Worm (Caenorhabditis elegans) whole organism, L4 larva: Measurements from ENCODE around the gene ZK105.13.

Experiments
- D1046.2 ChIP-seq: fragments of 200-800 bp; sonication (Bioruptor generic); IDR thresholded peaks from 2 replicates; pipeline ENCODE4 v1.3.6; 2022; ENCODE audit warnings: missing genetic modification characterization, missing compliant biosample characterization
- F49E8.2 ChIP-seq: sonication (generic microtip); optimal IDR thresholded peaks from 2 replicates; lab custom pipeline; 2016; ENCODE audit warnings: missing compliant biosample characterization, mild to moderate bottlenecking, missing genetic modification characterization, borderline replicate concordance
- Y75B8A.6 ChIP-seq: fragments of 200-800 bp; sonication (Bioruptor generic); IDR thresholded peaks from 2 replicates; pipeline ENCODE4 v1.3.6; 2022; ENCODE audit warnings: missing genetic modification reagents, missing genetic modification characterization, missing compliant biosample characterization
- aha-1 ChIP-seq: fragments of 150-350 bp; peaks from one replicate; lab custom pipeline; 2014; ENCODE audit warnings: missing biosample characterization, missing genetic modification characterization
- ama-1 ChIP-seq: fragments of 150-350 bp; optimal IDR thresholded peaks from 2 replicates; lab custom pipeline; 2014; ENCODE audit warnings: inconsistent platforms, mixed read lengths
- ceh-20 ChIP-seq: fragments of 200-800 bp; sonication (Bioruptor generic); IDR thresholded peaks from 2 replicates; pipeline ENCODE4 v1.3.6; 2022; ENCODE audit warnings: missing genetic modification reagents, missing genetic modification characterization, missing compliant biosample characterization
- ceh-62 ChIP-seq: sonication (generic microtip); optimal IDR thresholded peaks from 2 replicates; lab custom pipeline; 2017; ENCODE audit warnings: missing biosample characterization, missing genetic modification characterization
- daf-16 ChIP-seq, 3 experiments: sonication (generic microtip); optimal IDR thresholded peaks; 2 replicates each; lab custom pipeline; 2016 to 2017; ENCODE audit warnings: missing genetic modification characterization in 3 of 3, missing genetic modification reagents in 3 of 3, mild to moderate bottlenecking in 2 of 3, missing compliant biosample characterization in 2 of 3, missing biosample characterization in 1 of 3, moderate library complexity in 1 of 3
- dve-1 ChIP-seq: sonication (generic microtip); optimal IDR thresholded peaks from 2 replicates; lab custom pipeline; 2017; ENCODE audit warnings: antibody characterized with exemption, mild to moderate bottlenecking, missing genetic modification characterization, missing compliant biosample characterization; ENCODE audit not compliant: insufficient read depth
- egl-27 ChIP-seq: sonication (generic microtip); optimal IDR thresholded peaks from 3 replicates; lab custom pipeline; 2017; ENCODE audit warnings: missing biosample characterization, missing genetic modification reagents, missing genetic modification characterization
- fkh-10 ChIP-seq: fragments of 150-350 bp; optimal IDR thresholded peaks from 2 replicates; lab custom pipeline; 2014; ENCODE audit warnings: missing biosample characterization, missing genetic modification reagents, missing genetic modification characterization
- lir-3 ChIP-seq: sonication (generic microtip); optimal IDR thresholded peaks from 2 replicates; lab custom pipeline; 2016; ENCODE audit warnings: mild to moderate bottlenecking, missing genetic modification characterization, missing compliant biosample characterization
- madf-5 ChIP-seq, 2 experiments: fragments of 200-800 bp; sonication (Bioruptor generic); IDR thresholded peaks; 2 replicates each; pipeline ENCODE4 v1.3.6; 2022; ENCODE audit warnings: missing compliant biosample characterization in 2 of 2, missing genetic modification characterization in 2 of 2
- nhr-102 ChIP-seq: sonication (generic microtip); optimal IDR thresholded peaks from 2 replicates; lab custom pipeline; 2016; ENCODE audit warnings: mild to moderate bottlenecking, missing genetic modification characterization, moderate library complexity, missing compliant biosample characterization
- nhr-111 ChIP-seq: fragments of 200-800 bp; sonication (Bioruptor generic); optimal IDR thresholded peaks from 2 replicates; lab custom pipeline; 2018; ENCODE audit warnings: mild to moderate bottlenecking, missing genetic modification characterization, missing compliant biosample characterization
- nhr-28 ChIP-seq: fragments of 150-350 bp; optimal IDR thresholded peaks from 2 replicates; lab custom pipeline; 2014; ENCODE audit warnings: missing biosample characterization, missing genetic modification characterization
- nhr-77 ChIP-seq: fragments of 150-350 bp; optimal IDR thresholded peaks from 2 replicates; lab custom pipeline; 2014; ENCODE audit warnings: missing biosample characterization, missing genetic modification characterization
- rbr-2 ChIP-seq: sonication (generic microtip); optimal IDR thresholded peaks from 2 replicates; lab custom pipeline; 2016; ENCODE audit warnings: missing genotype, missing genetic modification characterization, missing compliant biosample characterization
- unc-62 ChIP-seq, 3 experiments: fragments of 150-350 bp in 1 of 3; sonication (generic microtip); optimal IDR thresholded peaks in 2 of 3; peaks in 1 of 3; 1 replicate in 1 of 3; 2 replicates in 2 of 3; lab custom pipeline; 2014 to 2017; ENCODE audit warnings: missing biosample characterization in 3 of 3, missing genetic modification characterization in 3 of 3, missing genetic modification reagents in 3 of 3, missing genotype in 1 of 3
- zag-1 ChIP-seq: fragments of 150-350 bp; optimal IDR thresholded peaks from 2 replicates; lab custom pipeline; 2014; ENCODE audit warnings: missing biosample characterization, missing genetic modification characterization
- zip-11 ChIP-seq: fragments of 200-800 bp; sonication (Bioruptor generic); IDR thresholded peaks from 2 replicates; pipeline ENCODE4 v1.3.6; 2022; ENCODE audit warnings: missing genetic modification characterization, missing compliant biosample characterization
- ztf-7 ChIP-seq: fragments of 150-350 bp; optimal IDR thresholded peaks from 2 replicates; lab custom pipeline; 2014; ENCODE audit warnings: missing biosample characterization, missing genetic modification characterization

ZK105.13 gene

DNA sequence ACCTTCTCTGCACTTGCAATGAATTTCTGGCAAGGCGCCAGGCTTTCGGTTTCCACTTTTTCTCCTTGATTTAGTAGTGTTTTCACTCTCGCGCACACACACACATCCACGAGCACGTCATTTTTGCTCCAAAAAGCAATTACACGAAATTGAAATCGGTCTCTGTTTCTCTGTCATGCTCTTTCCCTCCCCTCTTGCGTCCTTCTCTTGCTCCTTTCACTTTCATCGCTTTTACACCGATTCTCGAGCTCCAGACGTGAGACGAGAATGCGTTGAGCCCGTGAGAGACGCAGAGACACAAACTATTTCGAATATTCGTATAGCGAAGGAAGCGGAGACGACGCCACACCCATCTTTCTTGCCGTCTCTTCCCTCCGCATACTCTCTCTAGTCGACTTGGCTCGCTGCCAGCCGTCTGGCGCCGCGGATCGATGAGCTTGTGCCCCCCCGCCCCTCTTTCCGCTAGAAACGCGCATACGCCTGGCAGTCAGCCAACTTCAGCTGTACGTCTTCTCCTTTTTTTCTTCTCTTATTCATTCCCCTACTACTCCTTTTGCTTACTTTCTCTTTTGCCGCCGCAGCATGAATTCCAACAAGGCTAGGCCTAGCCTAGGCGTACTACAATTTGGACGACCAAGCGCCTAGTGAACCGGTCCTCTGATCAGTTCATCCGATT, 15.2 kb upstream of the ZK105.13 start (continued):
- peak; percentile 73 for TF ChIP-seq fkh-10 (GFP tag; lab: Kevin White, UChicago)

DNA sequence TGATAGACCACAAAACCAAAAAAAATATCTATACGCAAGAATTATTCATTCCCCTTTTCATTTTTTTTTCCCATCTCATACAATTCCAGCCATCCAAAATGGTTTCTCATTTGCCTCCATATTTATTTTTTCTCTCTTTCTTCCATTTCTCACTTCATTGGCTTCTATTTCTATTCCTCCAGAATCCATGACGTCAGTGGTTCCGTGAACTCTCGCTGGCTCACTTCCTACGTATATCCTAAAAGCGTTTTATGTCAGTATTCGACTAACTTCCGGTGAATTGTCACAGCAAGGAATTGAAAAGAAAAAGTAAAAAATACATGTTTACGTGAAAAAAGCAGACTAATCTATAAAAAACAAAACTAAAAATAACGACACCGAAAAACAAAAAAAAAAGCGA, 14.0 kb upstream of the ZK105.13 start:
- TF ChIP-seq rbr-2 = peak; percentile 0
- TF ChIP-seq unc-62 (GFP tag; optimal IDR thresholded peaks at IDR 0.05 in 1 of 2; lab: Kevin White, UChicago) = peak in 1 of 2 experiments; percentile 85
- no peak for TF ChIP-seq unc-62 (tag; optimal IDR thresholded peaks at IDR 0.05; lab: Kevin White, UChicago)
- no peak for TF ChIP-seq egl-27 (tag; lab: Kevin White, UChicago)

DNA sequence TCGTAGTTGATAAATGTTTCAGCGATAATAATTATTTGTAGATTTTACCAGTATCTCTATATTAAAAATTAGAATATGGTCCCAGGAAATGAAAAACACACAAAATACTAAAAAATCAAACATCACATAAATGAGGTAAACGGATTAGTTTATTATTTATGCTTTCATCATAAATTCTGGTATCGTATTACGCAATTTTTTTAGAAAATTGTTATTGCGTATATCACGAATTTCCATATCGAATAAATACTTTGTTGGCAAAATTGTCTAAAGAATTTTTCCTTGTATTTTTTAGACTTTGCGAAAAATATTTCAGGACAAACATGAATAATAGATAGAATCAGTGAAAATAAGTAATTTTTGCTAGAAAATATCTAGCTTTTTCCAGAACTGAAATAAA, 13.2 kb upstream of the ZK105.13 start:
- peak; percentile 80 for TF ChIP-seq aha-1
- no peak for TF ChIP-seq zag-1
- TF ChIP-seq F49E8.2 (tag; lab: Kevin White, UChicago) = no peak
- no peak for TF ChIP-seq nhr-77
- no peak for TF ChIP-seq lir-3 (tag; lab: Kevin White, UChicago)

DNA sequence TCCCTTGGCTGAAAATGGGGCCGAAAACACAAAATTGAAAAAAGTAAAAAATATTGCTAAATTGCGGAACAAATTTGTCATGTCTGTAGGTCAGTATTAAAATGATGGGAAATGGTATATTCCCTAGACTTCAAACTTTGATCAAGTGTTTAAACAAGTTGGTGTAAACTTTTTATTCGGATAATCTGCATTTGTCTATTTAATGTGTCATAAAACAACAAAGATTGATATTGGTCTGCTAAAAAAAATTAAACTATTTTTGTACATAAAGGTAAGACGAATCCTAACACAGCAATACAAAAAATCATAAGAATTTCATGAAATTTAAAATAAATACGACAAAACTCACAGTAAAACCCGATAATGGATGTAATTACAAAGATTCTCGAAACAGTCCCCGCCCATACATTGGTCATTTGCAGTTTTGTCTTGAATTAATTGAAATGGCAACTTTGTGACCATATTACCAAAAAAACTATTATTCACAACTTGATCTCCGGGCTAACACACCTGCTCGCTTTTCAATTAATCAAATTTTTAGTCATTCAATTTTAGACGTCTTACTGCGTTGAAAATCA, 11.1 kb upstream of the ZK105.13 start, which contains the start of the genes ZK105.6 and ZK105.8:
Gene ZK105.6, minus strand, starts transcription at position 101 of the 578 bp plus-strand sequence.
Gene ZK105.8, plus strand, starts transcription at position 528 of the 578 bp plus-strand sequence.
- TF ChIP-seq zip-11 (GFP tag; lab: Robert Waterston, UW) = no peak

DNA sequence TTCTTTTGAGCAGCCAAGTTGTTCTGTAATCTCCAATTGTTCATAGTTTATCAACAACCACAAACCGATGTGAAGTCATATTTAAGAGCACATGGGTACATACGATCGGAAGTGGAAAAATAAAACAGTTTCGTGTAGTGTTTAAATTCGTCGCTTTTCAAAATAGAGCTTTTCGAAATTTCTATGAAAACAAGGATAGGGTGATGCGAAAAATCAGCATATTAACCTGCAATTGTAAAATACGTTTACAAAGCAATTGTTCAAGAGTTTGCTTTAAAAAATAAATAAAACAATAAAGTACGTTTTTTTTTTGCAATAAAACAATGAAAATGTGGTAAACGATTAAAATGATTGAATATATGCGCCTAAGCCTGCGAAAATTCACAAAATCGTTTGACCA, 9.0 kb upstream of the ZK105.13 start, which contains the start of gene ZK105.14:
Gene ZK105.14, minus strand, starts transcription at position 101 of the 400 bp plus-strand sequence.
- TF ChIP-seq ztf-7 (tag; lab: Kevin White, UChicago) (no peak), aha-1 (peak; percentile 32), nhr-28 (tag; lab: Kevin White, UChicago) (no peak), nhr-102 (tag; lab: Kevin White, UChicago) (no peak), D1046.2 (GFP tag; lab: Robert Waterston, UW) (no peak), ceh-62 (tag; lab: Kevin White, UChicago) (no peak), daf-16 (GFP tag; optimal IDR thresholded peaks at IDR 0.05; lab: Kevin White, UChicago) (no peak), daf-16 (tag; optimal IDR thresholded peaks at IDR 0.05; lab: Kevin White, UChicago) (no peak), madf-5 (GFP tag; IDR thresholded peaks at IDR 0.05; lab: Robert Waterston, UW) (no peak)

DNA sequence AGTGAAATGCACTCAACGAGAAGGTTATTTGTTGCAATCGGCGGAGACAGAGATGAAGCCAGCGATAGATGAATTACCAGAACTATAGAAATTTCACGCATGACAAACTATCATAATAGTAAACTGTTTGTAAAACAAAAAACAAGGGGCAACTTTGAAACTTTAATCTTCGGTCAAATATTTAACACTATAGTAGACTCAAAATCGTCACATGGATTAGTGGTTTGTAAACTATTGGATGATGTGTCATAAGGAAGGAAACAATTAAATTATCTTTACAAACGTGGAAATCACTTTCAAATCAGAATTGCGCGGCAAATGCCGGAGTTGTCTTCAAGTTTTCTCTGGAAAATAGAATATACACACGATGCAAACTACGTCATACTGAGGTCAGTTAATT, 4.7 kb upstream of the ZK105.13 start, which contains the start of gene ZK105.5:
Gene ZK105.5, minus strand, starts transcription at position 101 of the 400 bp plus-strand sequence.
- TF ChIP-seq ama-1 (lab: Kevin White, UChicago) (no peak), aha-1 (peak; percentile 55)
- TF ChIP-seq, all 104 proteins: peak for 1

DNA sequence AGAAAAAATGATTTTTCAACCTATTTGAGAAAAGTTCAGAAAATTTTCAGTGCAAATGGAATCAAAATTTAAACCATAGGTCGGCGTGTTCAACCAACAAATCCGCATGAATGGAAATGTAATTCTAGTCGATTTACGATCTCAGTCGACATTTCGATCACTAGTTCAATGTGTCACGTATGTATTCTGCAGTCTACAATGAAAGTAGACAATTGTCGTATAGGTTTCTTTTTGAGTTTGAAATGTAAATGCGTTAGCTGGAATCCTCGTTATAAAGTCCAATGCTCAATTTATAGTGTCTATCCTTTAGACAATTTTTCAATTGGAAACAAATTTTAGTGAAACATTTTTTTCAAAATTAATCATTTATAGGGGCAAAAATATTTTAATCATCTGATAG, 3.1 kb upstream of the ZK105.13 start, which contains the start of gene ZK105.12:
Gene ZK105.12, minus strand, starts transcription at position 101 of the 400 bp plus-strand sequence.
- no peak for TF ChIP-seq ceh-20 (GFP tag; lab: Robert Waterston, UW)
- no peak for TF ChIP-seq nhr-111 (GFP tag; lab: Kevin White, UChicago)
- no peak for TF ChIP-seq aha-1
- TF ChIP-seq daf-16 (GFP tag; optimal IDR thresholded peaks at IDR 0.05; lab: Kevin White, UChicago) = no peak
- no peak for TF ChIP-seq daf-16 (tag; optimal IDR thresholded peaks at IDR 0.05; lab: Kevin White, UChicago)

DNA sequence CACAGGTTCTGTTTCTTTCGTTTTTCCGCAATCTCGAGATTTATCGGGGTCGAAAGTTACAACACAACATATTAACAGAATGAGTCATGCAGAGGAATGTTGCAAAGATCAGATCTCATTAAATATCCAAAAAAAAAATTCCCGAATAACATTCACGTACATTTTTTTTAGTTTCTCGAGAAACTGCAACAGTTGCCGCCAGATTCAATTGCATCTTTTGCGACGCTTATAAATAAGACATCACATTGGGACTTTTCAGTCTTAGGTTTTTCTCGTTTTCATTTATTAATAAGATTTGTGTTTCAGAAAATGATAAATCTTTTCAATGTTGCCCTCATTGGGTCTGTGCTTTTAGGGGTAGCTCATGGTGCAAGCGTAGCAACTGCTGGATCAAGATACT, 719 bp upstream of the ZK105.13 start, which contains the start of gene ZK105.1:
Gene ZK105.1, plus strand, starts transcription at position 301 of the 400 bp plus-strand sequence.
- TF ChIP-seq Y75B8A.6 (GFP tag; lab: Robert Waterston, UW) (no peak), daf-16 (GFP tag; optimal IDR thresholded peaks at IDR 0.05; lab: Kevin White, UChicago) (peak in 1 of 2 experiments; percentile 3), daf-16 (tag; optimal IDR thresholded peaks at IDR 0.05; lab: Kevin White, UChicago) (no peak), dve-1 (tag; lab: Kevin White, UChicago) (no peak)
